Worm (Caenorhabditis elegans): ENCODE data around the gene hum-5.

hum-5 gene

ce11 chrIII:4037332-4037731 lies 692 bp upstream of the hum-5 start (continued):
- TF ChIP-seq pros-1 (tag; optimal IDR thresholded peaks at IDR 0.05) = peak; percentile 31
- TF ChIP-seq gmeb-2 (tag; optimal IDR thresholded peaks at IDR 0.05) = no peak
- no peak for TF ChIP-seq hlh-15 (tag; optimal IDR thresholded peaks at IDR 0.05)
- TF ChIP-seq elt-4 (tag; optimal IDR thresholded peaks at IDR 0.05) = no peak
- TF ChIP-seq ceh-14 (tag; optimal IDR thresholded peaks at IDR 0.05) = peak; percentile 42
- TF ChIP-seq pha-4 (tag; optimal IDR thresholded peaks at IDR 0.05) = no peak
- TF ChIP-seq sdc-2 (tag; optimal IDR thresholded peaks at IDR 0.05) = no peak
- no peak for TF ChIP-seq hlh-6 (tag; optimal IDR thresholded peaks at IDR 0.05)
- no peak for TF ChIP-seq npax-4 (tag; optimal IDR thresholded peaks at IDR 0.05)
- TF ChIP-seq nfya-1 (tag; optimal IDR thresholded peaks at IDR 0.05) = no peak
- TF ChIP-seq unc-3 (GFP tag; conservative IDR thresholded peaks at IDR 0.05) = no peak
- no peak for TF ChIP-seq unc-3 (tag; optimal IDR thresholded peaks at IDR 0.05)
- TF ChIP-seq rnt-1 (tag; optimal IDR thresholded peaks at IDR 0.05) = no peak
- no peak for TF ChIP-seq nhr-232 (tag; optimal IDR thresholded peaks at IDR 0.05)
- no peak for TF ChIP-seq fkh-10 (GFP tag; optimal IDR thresholded peaks at IDR 0.05)
- no peak for TF ChIP-seq ceh-24 (tag; optimal IDR thresholded peaks at IDR 0.05)
- TF ChIP-seq fkh-6 (tag; optimal IDR thresholded peaks at IDR 0.05) = no peak
- no peak for TF ChIP-seq pat-9 (tag; optimal IDR thresholded peaks at IDR 0.05)
- TF ChIP-seq ceh-22 (tag; optimal IDR thresholded peaks at IDR 0.05) = no peak
- no peak for TF ChIP-seq nhr-11 (tag; optimal IDR thresholded peaks at IDR 0.05)
- no peak for TF ChIP-seq lim-6 (tag; optimal IDR thresholded peaks at IDR 0.05)
- no peak for TF ChIP-seq ttx-3 (tag; optimal IDR thresholded peaks at IDR 0.05)
- peak; percentile 29 for TF ChIP-seq ceh-2 (tag; optimal IDR thresholded peaks at IDR 0.05)
- no peak for TF ChIP-seq hlh-30 (tag; optimal IDR thresholded peaks at IDR 0.05; ENCODE audit: insufficient read depth)
- TF ChIP-seq ceh-31 (tag; optimal IDR thresholded peaks at IDR 0.05) = peak; percentile 44
- peak; percentile 29 for TF ChIP-seq C08G9.2 (tag; optimal IDR thresholded peaks at IDR 0.05)
- no peak for TF ChIP-seq dmd-4 (tag; optimal IDR thresholded peaks at IDR 0.05; ENCODE audit: borderline replicate concordance)
- no peak for TF ChIP-seq odd-2 (tag; optimal IDR thresholded peaks at IDR 0.05)
- peak; percentile 22 for TF ChIP-seq ceh-19 (GFP tag; optimal IDR thresholded peaks at IDR 0.05)
- TF ChIP-seq ceh-18 (tag; optimal IDR thresholded peaks at IDR 0.05) = no peak
- no peak for TF ChIP-seq lin-11 (tag; optimal IDR thresholded peaks at IDR 0.05)
- no peak for TF ChIP-seq ceh-45 (GFP tag; IDR thresholded peaks at IDR 0.05)
- no peak for TF ChIP-seq hlh-8 (tag; optimal IDR thresholded peaks at IDR 0.05)
- TF ChIP-seq madf-2 (tag; optimal IDR thresholded peaks at IDR 0.05) = no peak
- peak; percentile 32 for TF ChIP-seq unc-42 (tag; optimal IDR thresholded peaks at IDR 0.05)
- no peak for TF ChIP-seq K09A11.1 (tag; optimal IDR thresholded peaks at IDR 0.05; ENCODE audit: insufficient read depth)
- TF ChIP-seq sox-4 (tag; optimal IDR thresholded peaks at IDR 0.05) = no peak
- TF ChIP-seq hlh-13 (GFP tag; optimal IDR thresholded peaks at IDR 0.05) = no peak
- TF ChIP-seq ceh-34 (tag; optimal IDR thresholded peaks at IDR 0.05) = peak; percentile 91
- peak; percentile 51 for TF ChIP-seq tbx-2 (tag; optimal IDR thresholded peaks at IDR 0.05)

ce11 chrIII:4034984-4035383 lies 1.7 kb downstream of the hum-5 start:
- TF ChIP-seq pax-1 (tag; optimal IDR thresholded peaks at IDR 0.05) (no peak), ceh-22 (tag; optimal IDR thresholded peaks at IDR 0.05) (no peak), madf-2 (tag; optimal IDR thresholded peaks at IDR 0.05) (no peak), pat-9 (tag; optimal IDR thresholded peaks at IDR 0.05) (no peak), ceh-24 (tag; optimal IDR thresholded peaks at IDR 0.05) (no peak), F13H6.1 (tag; optimal IDR thresholded peaks at IDR 0.05) (no peak), unc-42 (tag; optimal IDR thresholded peaks at IDR 0.05) (peak; percentile 70), pqm-1 (tag; optimal IDR thresholded peaks at IDR 0.05) (no peak), dve-1 (tag; optimal IDR thresholded peaks at IDR 0.05) (no peak), gmeb-2 (tag; optimal IDR thresholded peaks at IDR 0.05) (no peak), tbx-7 (tag; optimal IDR thresholded peaks at IDR 0.05) (no peak), unc-55 (GFP tag; optimal IDR thresholded peaks at IDR 0.05) (peak; percentile 37), ahr-1 (tag; optimal IDR thresholded peaks at IDR 0.05) (no peak), elt-2 (tag; optimal IDR thresholded peaks at IDR 0.05) (no peak), odd-2 (tag; optimal IDR thresholded peaks at IDR 0.05) (no peak), npax-4 (tag; optimal IDR thresholded peaks at IDR 0.05) (no peak)

Measured in whole organism, late embryonic.